Worm (Caenorhabditis elegans) whole organism, midembryonic: ENCODE results near the gene C03H5.3.

ENCODE experiments used
- cog-1 ChIP-seq: sonication (generic microtip); optimal IDR thresholded peaks from 2 replicates; lab custom pipeline; 2016; ENCODE audit warnings: missing genetic modification characterization, missing compliant biosample characterization
- flt-1 ChIP-seq: fragments of 200-800 bp; sonication (Bioruptor generic); IDR thresholded peaks from 2 replicates; pipeline ENCODE4 v1.3.6; 2022; ENCODE audit warnings: missing genetic modification characterization, missing compliant biosample characterization
- ztf-23 ChIP-seq: fragments of 200-800 bp; sonication (Bioruptor generic); IDR thresholded peaks from 2 replicates; pipeline ENCODE4 v1.3.6; 2022; ENCODE audit warnings: missing genetic modification reagents, missing genetic modification characterization, missing compliant biosample characterization

ce11 chrII:374950-375349, 10.9 kb upstream of the C03H5.3 start, which contains the start of gene C03H5.4:
- TF ChIP-seq ztf-23 (GFP tag; lab: Robert Waterston, UW) (no peak), flt-1 (GFP tag; lab: Robert Waterston, UW) (no peak), cog-1 (tag; lab: Kevin White, UChicago) (no peak)
